Fruit fly (Drosophila melanogaster): Measurements from ENCODE around the gene CG31415.

Gene CG31415

DNA sequence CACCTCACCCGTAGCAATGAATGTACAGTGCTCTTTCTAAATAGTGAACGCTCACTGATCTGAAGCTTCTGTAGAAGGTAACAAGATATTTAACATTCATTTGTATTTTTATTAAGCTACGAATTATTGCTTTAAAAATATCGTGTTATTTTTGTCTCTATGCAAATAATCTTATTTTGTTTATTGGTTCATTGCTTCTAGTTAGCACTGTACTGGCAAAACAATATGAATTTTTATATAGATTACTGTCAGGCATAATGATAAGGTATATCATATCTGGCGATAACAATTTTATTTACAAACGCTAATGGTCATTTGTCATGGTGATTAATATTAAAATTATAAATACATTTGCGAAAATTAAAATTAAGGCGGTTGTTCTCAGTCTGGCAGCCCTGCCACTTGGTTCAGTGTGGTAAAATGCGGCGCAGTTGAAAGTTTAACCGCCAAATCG is 28.2 kb downstream of the CG31415 start, which contains the start of gene CG9471 (continued):
- peak; percentile 92 for TF ChIP-seq CG2712 (tag; optimal IDR thresholded peaks at IDR 0.05)
- peak; percentile 91 for TF ChIP-seq sug (tag; optimal IDR thresholded peaks at IDR 0.05)
- peak; percentile 78 for TF ChIP-seq Bdp1 (GFP tag; optimal IDR thresholded peaks at IDR 0.05)
- TF ChIP-seq CG31441 (GFP tag; IDR thresholded peaks at IDR 0.05) = peak; percentile 95
- TF ChIP-seq CG30020 (tag; optimal IDR thresholded peaks at IDR 0.05) = peak; percentile 51
- TF ChIP-seq Ptx1 (GFP tag; IDR thresholded peaks at IDR 0.05) = peak; percentile 96
- peak; percentile 91 for TF ChIP-seq E2f1 (GFP tag; IDR thresholded peaks at IDR 0.05)
- peak; percentile 89 for TF ChIP-seq pnt (GFP tag; optimal IDR thresholded peaks at IDR 0.05)
- TF ChIP-seq CG6689 (GFP tag; IDR thresholded peaks at IDR 0.05) = peak; percentile 94
- TF ChIP-seq dati (GFP tag; IDR thresholded peaks at IDR 0.05) = peak; percentile 81
- TF ChIP-seq Sry-δ (GFP tag; optimal IDR thresholded peaks at IDR 0.05) = peak; percentile 49
- no peak for TF ChIP-seq br (optimal IDR thresholded peaks at IDR 0.05)
- peak; percentile 85; the same call in 2 of the 3 replicates for TF ChIP-seq CG3726 (GFP tag; IDR thresholded peaks at IDR 0.05)
- TF ChIP-seq Six4 (GFP tag; optimal IDR thresholded peaks at IDR 0.05) = peak; percentile 88
- TF ChIP-seq CG16863 (GFP tag; optimal IDR thresholded peaks at IDR 0.05) = peak; percentile 86
- no peak for TF ChIP-seq pita (GFP tag; optimal IDR thresholded peaks at IDR 0.05)
- peak; percentile 70 for TF ChIP-seq Gsc (GFP tag; IDR thresholded peaks at IDR 0.05)
- TF ChIP-seq esg (GFP tag; conservative IDR thresholded peaks at IDR 0.05) = peak; percentile 92
- TF ChIP-seq odd (GFP tag; optimal IDR thresholded peaks at IDR 0.05) = peak; percentile 83
- no peak for TF ChIP-seq tna (GFP tag; IDR thresholded peaks at IDR 0.05; ENCODE audit: partially characterized antibody)
- peak; percentile 88 for TF ChIP-seq mirr (GFP tag; optimal IDR thresholded peaks at IDR 0.05)
- peak; percentile 88 for TF ChIP-seq CG11093 (GFP tag; IDR thresholded peaks at IDR 0.05)
- peak; percentile 92 for TF ChIP-seq fd96Cb (tag; optimal IDR thresholded peaks at IDR 0.05)
- peak; percentile 85 for TF ChIP-seq Sox100B (GFP tag; optimal IDR thresholded peaks at IDR 0.05)
- TF ChIP-seq CG15601 (tag; optimal IDR thresholded peaks at IDR 0.05) = peak; percentile 87
- peak; percentile 64 for TF ChIP-seq MTF-1 (GFP tag; optimal IDR thresholded peaks at IDR 0.05; ENCODE audit: borderline replicate concordance)
- TF ChIP-seq prd (optimal IDR thresholded peaks at IDR 0.05) = no peak
- peak; percentile 96 for TF ChIP-seq prd (GFP tag; IDR thresholded peaks at IDR 0.05)
- peak; percentile 92 for TF ChIP-seq CG11504 (tag; optimal IDR thresholded peaks at IDR 0.05)
- TF ChIP-seq Dip2 (GFP tag; IDR thresholded peaks at IDR 0.05) = peak; percentile 25; the same call in 1 of the 2 replicates
- peak; percentile 68 for TF ChIP-seq dm (GFP tag; optimal IDR thresholded peaks at IDR 0.05)
- TF ChIP-seq Atf-2 (GFP tag; optimal IDR thresholded peaks at IDR 0.05) = peak; percentile 82
- TF ChIP-seq CG16779 (GFP tag; IDR thresholded peaks at IDR 0.05) = peak; percentile 90
- TF ChIP-seq fd102C (GFP tag; optimal IDR thresholded peaks at IDR 0.05) = peak; percentile 57
- peak; percentile 66; the same call in 2 of the 3 replicates for TF ChIP-seq CG11560 (tag; IDR thresholded peaks at IDR 0.05)
- TF ChIP-seq corto (GFP tag; optimal IDR thresholded peaks at IDR 0.05) = peak; percentile 86
- TF ChIP-seq CG13287 (GFP tag; IDR thresholded peaks at IDR 0.05; ENCODE audit: partially characterized antibody) = peak; percentile 30; the same call in 1 of the 2 replicates
- peak; percentile 80; the same call in 2 of the 3 replicates for TF ChIP-seq jigr1 (GFP tag; IDR thresholded peaks at IDR 0.05)
- TF ChIP-seq CG32772 (GFP tag; IDR thresholded peaks at IDR 0.05) = peak; percentile 91
- peak; percentile 89 for TF ChIP-seq Oli (tag; optimal IDR thresholded peaks at IDR 0.05)
- TF ChIP-seq CG7372 (GFP tag; IDR thresholded peaks at IDR 0.05) = peak; percentile 92
- peak; percentile 81 for TF ChIP-seq CG10959 (GFP tag; IDR thresholded peaks at IDR 0.05)
- no peak for TF ChIP-seq nerfin-2 (GFP tag; IDR thresholded peaks at IDR 0.05; ENCODE audit: partially characterized antibody)
- TF ChIP-seq CG9876 (GFP tag; optimal IDR thresholded peaks at IDR 0.05) = peak; percentile 79
- peak; percentile 71; the same call in 1 of the 2 replicates for TF ChIP-seq ham (GFP tag; IDR thresholded peaks at IDR 0.05)
- TF ChIP-seq CG17385 (GFP tag; optimal IDR thresholded peaks at IDR 0.05) = peak; percentile 91
- peak; percentile 47 for TF ChIP-seq CG31365 (tag; optimal IDR thresholded peaks at IDR 0.05)
- TF ChIP-seq ATbp (GFP tag; optimal IDR thresholded peaks at IDR 0.05) = peak; percentile 88
- peak; percentile 25 for TF ChIP-seq pfk (GFP tag; optimal IDR thresholded peaks at IDR 0.05)
- TF ChIP-seq pros (GFP tag; optimal IDR thresholded peaks at IDR 0.05) = no peak
- 0 out of 3 replicates have a peak, but pooled peaks have one; percentile 24 for TF ChIP-seq CG16813 (GFP tag; IDR thresholded peaks at IDR 0.05; ENCODE audit: partially characterized antibody)
